Worm (Caenorhabditis elegans): ENCODE measurements around the gene spe-10.

- TF ChIP-seq lag-1 (GFP tag; IDR thresholded peaks at IDR 0.05) = no peak
- TF ChIP-seq ama-1 (optimal IDR thresholded peaks at IDR 0.05) = no peak
- no peak for TF ChIP-seq ama-1 (GFP tag; optimal IDR thresholded peaks at IDR 0.05)
Measured at ce11 chrV:10421802-10422201, 37.8 kb downstream of the spe-10 start, which contains the start of gene col-13.
